Worm (Caenorhabditis elegans): ENCODE results near the gene syf-2.

The syf-2 gene

ce11 chrIII:7188300-7189052 is 26.6 kb upstream of the syf-2 start, which contains the start of the genes F37C12.21 and F37C12.10 (continued):
- TF ChIP-seq nhr-28 (tag; optimal IDR thresholded peaks at IDR 0.05) (peak; percentile 62), aly-2 (tag; optimal IDR thresholded peaks at IDR 0.05) (no peak), lsy-2 (tag; optimal IDR thresholded peaks at IDR 0.05) (peak in 1 of 2 experiments; percentile 23), Y75B8A.6 (GFP tag; IDR thresholded peaks at IDR 0.05) (no peak), F26F4.8 (GFP tag; conservative IDR thresholded peaks at IDR 0.05) (no peak), nhr-111 (GFP tag; optimal IDR thresholded peaks at IDR 0.05) (no peak), daf-8 (GFP tag; IDR thresholded peaks at IDR 0.05) (no peak)

ce11 chrIII:7185473-7185872 is 23.6 kb upstream of the syf-2 start, which contains the start of gene F37C12.14:
TSS of gene F37C12.14 (minus strand) at chrIII:7185573.
- no peak for TF ChIP-seq unc-62 (GFP tag; optimal IDR thresholded peaks at IDR 0.05 in 1 of 2)
- no peak for TF ChIP-seq unc-62 (tag; optimal IDR thresholded peaks at IDR 0.05)
- TF ChIP-seq ceh-20 (GFP tag; IDR thresholded peaks at IDR 0.05) = no peak
- TF ChIP-seq ZK337.2 (GFP tag; IDR thresholded peaks at IDR 0.05) = no peak
- no peak for TF ChIP-seq hmg-1.1 (GFP tag; IDR thresholded peaks at IDR 0.05)

- TF ChIP-seq nhr-10 (tag; optimal IDR thresholded peaks at IDR 0.05) (no peak), lin-38 (GFP tag; IDR thresholded peaks at IDR 0.05) (peak; percentile 86), T20F7.1 (GFP tag; optimal IDR thresholded peaks at IDR 0.05) (peak; percentile 62), daf-19 (GFP tag; conservative IDR thresholded peaks at IDR 0.05) (no peak), nhr-28 (tag; optimal IDR thresholded peaks at IDR 0.05) (peak; percentile 11), mdl-1 (tag; optimal IDR thresholded peaks at IDR 0.05) (no peak), hlh-11 (tag; optimal IDR thresholded peaks at IDR 0.05) (no peak), ceh-44 (GFP tag; IDR thresholded peaks at IDR 0.05) (no peak), ceh-32 (tag; optimal IDR thresholded peaks at IDR 0.05; ENCODE audit: poor library complexity) (no peak), dve-1 (tag; optimal IDR thresholded peaks at IDR 0.05; ENCODE audit: insufficient read depth) (peak; percentile 55), pqm-1 (tag; optimal IDR thresholded peaks at IDR 0.05) (no peak), fkh-10 (GFP tag; optimal IDR thresholded peaks at IDR 0.05) (peak; percentile 2), mes-2 (tag; optimal IDR thresholded peaks at IDR 0.05; ENCODE audit: poor library complexity, severe bottlenecking) (peak; percentile 89), nhr-77 (tag; optimal IDR thresholded peaks at IDR 0.05) (peak; percentile 32), dmd-6 (GFP tag; IDR thresholded peaks at IDR 0.05) (no peak), lin-13 (GFP tag; optimal IDR thresholded peaks at IDR 0.05) (peak; percentile 72), daf-8 (GFP tag; IDR thresholded peaks at IDR 0.05) (no peak), nhr-11 (tag; optimal IDR thresholded peaks at IDR 0.05) (peak; percentile 39), daf-16 (GFP tag; optimal IDR thresholded peaks at IDR 0.05) (no peak), daf-16 (tag; optimal IDR thresholded peaks at IDR 0.05) (peak; percentile 66), lsy-2 (tag; optimal IDR thresholded peaks at IDR 0.05) (peak in 1 of 2 experiments; percentile 86), attf-4 (tag; optimal IDR thresholded peaks at IDR 0.05) (no peak), ceh-28 (tag; optimal IDR thresholded peaks at IDR 0.05) (no peak), zfp-2 (tag; optimal IDR thresholded peaks at IDR 0.05) (peak; percentile 36), snpc-4 (tag; optimal IDR thresholded peaks at IDR 0.05) (no peak), pha-4 (GFP tag; IDR thresholded peaks at IDR 0.05) (no peak), pha-4 (tag; optimal IDR thresholded peaks at IDR 0.05) (peak; percentile 3), unc-130 (GFP tag; optimal IDR thresholded peaks at IDR 0.05) (peak; percentile 8), ama-1 (optimal IDR thresholded peaks at IDR 0.05) (peak; percentile 1), tra-1 (GFP tag; IDR thresholded peaks at IDR 0.05) (no peak), mep-1 (tag; optimal IDR thresholded peaks at IDR 0.05) (peak; percentile 78), ctbp-1 (GFP tag; IDR thresholded peaks at IDR 0.05) (no peak), zag-1 (tag; optimal IDR thresholded peaks at IDR 0.05) (no peak), aha-1 (tag) (peak; percentile 42), ztf-11 (tag; optimal IDR thresholded peaks at IDR 0.05) (no peak), hlh-30 (tag; optimal IDR thresholded peaks at IDR 0.05; ENCODE audit: insufficient read depth) (peak; percentile 64), hif-1 (tag; optimal IDR thresholded peaks at IDR 0.05) (peak in 1 of 2 experiments; percentile 47), nhr-6 (tag; optimal IDR thresholded peaks at IDR 0.05) (peak; percentile 60), ztf-7 (tag; optimal IDR thresholded peaks at IDR 0.05) (peak; percentile 18)
Measured at ce11 chrIII:7184022-7184421, 22.1 kb upstream of the syf-2 start, which contains the start of gene yju-2. TSS of gene yju-2 (plus strand) at chrIII:7184336.

Data from whole organism, L4 larva.